Fruit fly (Drosophila melanogaster) whole organism, embryonic: ENCODE results near the gene wg.

Experiments
- CG12155 ChIP-seq: fragments of 200-800 bp; sonication (Bioruptor generic); optimal IDR thresholded peaks from 3 replicates; lab custom pipeline; 2016; ENCODE audit warnings: missing biosample characterization, missing genetic modification characterization
- CG12391 ChIP-seq: fragments of 200-800 bp; sonication (Bioruptor generic); optimal IDR thresholded peaks from 3 replicates; lab custom pipeline; 2018; ENCODE audit warnings: missing biosample characterization, mild to moderate bottlenecking, missing genetic modification characterization, moderate library complexity
- CG12942 ChIP-seq: fragments of 200-800 bp; sonication (Bioruptor generic); optimal IDR thresholded peaks from 3 replicates; lab custom pipeline; 2016; ENCODE audit warnings: missing biosample characterization, missing genetic modification characterization
- CG15696 ChIP-seq: fragments of 200-800 bp; sonication (Bioruptor generic); optimal IDR thresholded peaks from 2 replicates; lab custom pipeline; 2019; ENCODE audit warnings: missing biosample characterization, mild to moderate bottlenecking, missing genetic modification characterization, moderate library complexity
- CG1603 ChIP-seq: fragments of 200-800 bp; sonication (Bioruptor generic); optimal IDR thresholded peaks from 2 replicates; lab custom pipeline; 2019; ENCODE audit warnings: missing biosample characterization, mild to moderate bottlenecking, missing genetic modification characterization, moderate library complexity
- CG18262 ChIP-seq: fragments of 200-800 bp; optimal IDR thresholded peaks from 3 replicates; lab custom pipeline; 2019; ENCODE audit warnings: missing biosample characterization, mild to moderate bottlenecking, missing genetic modification characterization, moderate library complexity
- CG2712 ChIP-seq: fragments of 200-800 bp; optimal IDR thresholded peaks from 3 replicates; lab custom pipeline; 2019; ENCODE audit warnings: missing biosample characterization, mild to moderate bottlenecking, missing genetic modification characterization, moderate library complexity
- CG2889 ChIP-seq: fragments of 200-800 bp; sonication (Bioruptor generic); IDR thresholded peaks from 3 replicates; pipeline ENCODE4 v1.3.6; 2022; ENCODE audit warnings: missing biosample characterization, missing genetic modification characterization
- CG30431 ChIP-seq: fragments of 200-800 bp; sonication (Bioruptor generic); optimal IDR thresholded peaks from 2 replicates; lab custom pipeline; 2017; ENCODE audit warnings: missing biosample characterization, missing genetic modification characterization
- CG34422 ChIP-seq: fragments of 200-800 bp; sonication (Bioruptor generic); IDR thresholded peaks from 3 replicates; pipeline ENCODE4 v1.3.6; 2022; ENCODE audit warnings: missing biosample characterization, missing genetic modification characterization
- CG5953 ChIP-seq: fragments of 200-800 bp; sonication (Bioruptor generic); IDR thresholded peaks from 2 replicates; pipeline ENCODE4 v1.3.6; 2022; ENCODE audit warnings: missing biosample characterization, missing genetic modification characterization
- CG9727 ChIP-seq: fragments of 200-800 bp; sonication (Bioruptor generic); optimal IDR thresholded peaks from 3 replicates; lab custom pipeline; 2017; ENCODE audit warnings: missing biosample characterization, mild to moderate bottlenecking, missing genetic modification characterization
- Dad ChIP-seq: fragments of 200-800 bp; sonication (Bioruptor generic); optimal IDR thresholded peaks from 3 replicates; lab custom pipeline; 2016; ENCODE audit warnings: missing biosample characterization, missing genetic modification characterization
- H2.0 ChIP-seq: fragments of 200-800 bp; sonication (Bioruptor generic); IDR thresholded peaks from 2 replicates; pipeline ENCODE4 v1.3.6; 2022; ENCODE audit warnings: missing biosample characterization, missing genetic modification characterization
- Hr78 ChIP-seq, 2 experiments: fragments of 200-800 bp in 1 of 2; fragments of >200 bp in 1 of 2; sonication (Bioruptor generic) in 1 of 2; optimal IDR thresholded peaks; 2 replicates each; lab custom pipeline; 2017 to 2019; ENCODE audit warnings: missing biosample characterization in 2 of 2, missing genetic modification characterization in 2 of 2, mild to moderate bottlenecking in 1 of 2, moderate library complexity in 1 of 2
- Jarid2 ChIP-seq: fragments of 200-800 bp; sonication (Bioruptor generic); optimal IDR thresholded peaks from 3 replicates; lab custom pipeline; 2017; ENCODE audit warnings: mild to moderate bottlenecking, missing biosample characterization, missing genetic modification reagents, missing genetic modification characterization
- Meics ChIP-seq: fragments of 200-800 bp; sonication (Bioruptor generic); optimal IDR thresholded peaks from 2 replicates; lab custom pipeline; 2017; ENCODE audit warnings: missing biosample characterization, mild to moderate bottlenecking, missing genetic modification characterization
- NC2α ChIP-seq: fragments of 200-800 bp; sonication (Bioruptor generic); optimal IDR thresholded peaks from 2 replicates; lab custom pipeline; 2016; ENCODE audit warnings: missing biosample characterization, missing genetic modification characterization
- Neu2 ChIP-seq: fragments of 200-800 bp; sonication (Bioruptor generic); optimal IDR thresholded peaks from 3 replicates; lab custom pipeline; 2016; ENCODE audit warnings: missing biosample characterization, missing genetic modification characterization, borderline replicate concordance
- Nf-YB ChIP-seq: fragments of 200-800 bp; sonication (Bioruptor generic); optimal IDR thresholded peaks from 3 replicates; lab custom pipeline; 2019; ENCODE audit warnings: missing biosample characterization, mild to moderate bottlenecking, missing genetic modification characterization, moderate library complexity
- Nf-YC ChIP-seq: fragments of 200-800 bp; optimal IDR thresholded peaks from 3 replicates; lab custom pipeline; 2019; ENCODE audit warnings: missing biosample characterization, mild to moderate bottlenecking, missing genetic modification characterization, moderate library complexity
- Oli ChIP-seq: fragments of 200-800 bp; sonication (Bioruptor generic); optimal IDR thresholded peaks from 2 replicates; lab custom pipeline; 2018; ENCODE audit warnings: missing biosample characterization, mild to moderate bottlenecking, missing genetic modification characterization, moderate library complexity
- Sox102F ChIP-seq: fragments of 200-800 bp; sonication (Bioruptor generic); optimal IDR thresholded peaks from 2 replicates; lab custom pipeline; 2018; ENCODE audit warnings: missing biosample characterization, mild to moderate bottlenecking, missing genetic modification characterization, moderate library complexity
- Spps ChIP-seq: fragments of 200-800 bp; sonication (Bioruptor generic); optimal IDR thresholded peaks from 2 replicates; lab custom pipeline; 2018; ENCODE audit warnings: missing biosample characterization, mild to moderate bottlenecking, missing genetic modification characterization
- Xrp1 ChIP-seq: fragments of 200-800 bp; sonication (Bioruptor generic); IDR thresholded peaks from 2 replicates; pipeline ENCODE4 v1.3.6; 2022; ENCODE audit warnings: missing biosample characterization, missing genetic modification characterization
- crol ChIP-seq: fragments of 200-800 bp; sonication (Bioruptor generic); IDR thresholded peaks from 2 replicates; pipeline ENCODE4 v1.3.6; 2022; ENCODE audit warnings: missing biosample characterization, missing genetic modification characterization
- gem ChIP-seq: fragments of 200-800 bp; sonication (Bioruptor generic); optimal IDR thresholded peaks from 2 replicates; lab custom pipeline; 2019; ENCODE audit warnings: missing biosample characterization, mild to moderate bottlenecking, missing genetic modification characterization, moderate library complexity
- gfzf ChIP-seq: fragments of 200-800 bp; sonication (Bioruptor generic); optimal IDR thresholded peaks from 2 replicates; lab custom pipeline; 2016; ENCODE audit warnings: missing biosample characterization, mild to moderate bottlenecking, missing genetic modification characterization, moderate library complexity
- grn ChIP-seq: fragments of 200-800 bp; sonication (Bioruptor generic); optimal IDR thresholded peaks from 3 replicates; lab custom pipeline; 2017; ENCODE audit warnings: missing biosample characterization, missing genetic modification characterization
- hbn ChIP-seq: fragments of 200-800 bp; sonication (Bioruptor generic); IDR thresholded peaks from 2 replicates; pipeline ENCODE4 v1.3.6; 2022; ENCODE audit warnings: missing biosample characterization, missing genetic modification characterization; ENCODE audit not compliant: partially characterized antibody
- nmo ChIP-seq: fragments of 200-800 bp; sonication (Bioruptor generic); optimal IDR thresholded peaks from 2 replicates; lab custom pipeline; 2018; ENCODE audit warnings: missing biosample characterization, mild to moderate bottlenecking, missing genetic modification characterization, moderate library complexity
- oc ChIP-seq: fragments of 200-800 bp; sonication (Bioruptor generic); optimal IDR thresholded peaks from 2 replicates; lab custom pipeline; 2018; ENCODE audit warnings: missing biosample characterization, mild to moderate bottlenecking, missing genetic modification characterization, moderate library complexity
- pho ChIP-seq: fragments of 200-800 bp; sonication (Bioruptor generic); optimal IDR thresholded peaks from 2 replicates; lab custom pipeline; 2016; ENCODE audit warnings: missing biosample characterization, missing genetic modification characterization
- prd ChIP-seq, 3 experiments: fragments of >200 bp in 2 of 3; fragments of 200-800 bp in 1 of 3; sonication (Bioruptor generic) in 1 of 3; optimal IDR thresholded peaks in 2 of 3; IDR thresholded peaks in 1 of 3; 2 replicates in 2 of 3; 3 replicates in 1 of 3; pipeline versions ENCODE4 v1.3.6 to Lab custom; 2017 to 2022; ENCODE audit warnings: missing biosample characterization in 1 of 3, missing genetic modification characterization in 1 of 3
- schlank ChIP-seq: fragments of 200-800 bp; sonication (Bioruptor generic); optimal IDR thresholded peaks from 2 replicates; lab custom pipeline; 2018; ENCODE audit warnings: missing biosample characterization, mild to moderate bottlenecking, missing genetic modification characterization
- sna ChIP-seq: fragments of 200-800 bp; sonication (Bioruptor generic); IDR thresholded peaks from 2 replicates; pipeline ENCODE4 v1.3.6; 2022; ENCODE audit warnings: missing biosample characterization, missing genetic modification characterization; ENCODE audit not compliant: partially characterized antibody
- trh ChIP-seq: fragments of 200-800 bp; sonication (Bioruptor generic); optimal IDR thresholded peaks from 2 replicates; lab custom pipeline; 2016; ENCODE audit warnings: missing biosample characterization, missing genetic modification characterization
- zf30C ChIP-seq: fragments of 200-800 bp; sonication (Bioruptor generic); optimal IDR thresholded peaks from 3 replicates; lab custom pipeline; 2018; ENCODE audit warnings: missing biosample characterization, mild to moderate bottlenecking, missing genetic modification characterization
- zfh1 ChIP-seq: fragments of 200-800 bp; sonication (Bioruptor generic); IDR thresholded peaks from 3 replicates; pipeline ENCODE4 v1.3.6; 2022; ENCODE audit warnings: missing biosample characterization, missing genetic modification characterization

The wg gene

DNA sequence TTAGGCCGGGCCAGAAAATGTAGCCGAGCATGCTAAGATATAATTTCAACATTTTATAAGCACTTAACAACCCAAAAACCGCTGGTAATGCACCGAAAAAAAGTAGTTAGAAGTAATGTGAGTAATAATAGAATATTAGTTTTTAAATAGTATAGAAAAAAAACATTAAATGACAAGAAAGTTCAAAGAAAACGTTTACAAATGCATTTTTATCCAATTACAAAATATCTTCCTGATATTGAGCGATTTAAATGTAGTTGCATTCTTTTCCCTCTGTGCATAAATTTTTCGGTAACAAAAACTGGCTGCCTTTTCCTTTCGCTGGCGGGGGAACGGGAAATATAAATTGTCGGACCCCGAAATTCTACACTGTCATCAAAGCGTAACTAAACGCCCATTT is 4.2 kb upstream of the wg start (continued):
- no peak for TF ChIP-seq Jarid2 (GFP tag; lab: Kevin White, UChicago)
- TF ChIP-seq schlank (tag; lab: Kevin White, UChicago) = no peak
- TF ChIP-seq CG15696 (tag; lab: Kevin White, UChicago) = peak; percentile 49
- TF ChIP-seq Xrp1 (GFP tag; lab: Robert Waterston, UW) = peak; percentile 53; the same call in 1 of the 2 replicates
- peak; percentile 42 for TF ChIP-seq zf30C
- peak; percentile 14 for TF ChIP-seq nmo
- TF ChIP-seq Sox102F = peak; percentile 4
- no peak for TF ChIP-seq Hr78 (GFP tag; optimal IDR thresholded peaks at IDR 0.05; lab: Kevin White, UChicago)
- TF ChIP-seq Spps = peak; percentile 4
- TF ChIP-seq hbn (GFP tag; lab: Robert Waterston, UW) = no peak
- TF ChIP-seq crol (GFP tag; lab: Robert Waterston, UW) = 0 out of 2 replicates have a peak, but pooled peaks have one; percentile 1
- TF ChIP-seq CG5953 (GFP tag; lab: Robert Waterston, UW) = no peak
- TF ChIP-seq zfh1 (GFP tag; lab: Robert Waterston, UW) = peak; percentile 26; the same call in 1 of the 3 replicates
- no peak for TF ChIP-seq sna (GFP tag; lab: Robert Waterston, UW)
- peak; percentile 57 for TF ChIP-seq CG2712 (tag; lab: Kevin White, UChicago)
- peak; percentile 36 for TF ChIP-seq CG12391
- TF ChIP-seq CG12155 (GFP tag; lab: Kevin White, UChicago) = no peak
- TF ChIP-seq grn (GFP tag; lab: Kevin White, UChicago) = no peak
- no peak for TF ChIP-seq prd (optimal IDR thresholded peaks at IDR 0.05; lab: Kevin White, UChicago)
- peak; percentile 42; the same call in 1 of the 3 replicates for TF ChIP-seq prd (GFP tag; IDR thresholded peaks at IDR 0.05; lab: Robert Waterston, UW)
- TF ChIP-seq CG9727 (GFP tag; lab: Kevin White, UChicago) = peak; percentile 51

DNA sequence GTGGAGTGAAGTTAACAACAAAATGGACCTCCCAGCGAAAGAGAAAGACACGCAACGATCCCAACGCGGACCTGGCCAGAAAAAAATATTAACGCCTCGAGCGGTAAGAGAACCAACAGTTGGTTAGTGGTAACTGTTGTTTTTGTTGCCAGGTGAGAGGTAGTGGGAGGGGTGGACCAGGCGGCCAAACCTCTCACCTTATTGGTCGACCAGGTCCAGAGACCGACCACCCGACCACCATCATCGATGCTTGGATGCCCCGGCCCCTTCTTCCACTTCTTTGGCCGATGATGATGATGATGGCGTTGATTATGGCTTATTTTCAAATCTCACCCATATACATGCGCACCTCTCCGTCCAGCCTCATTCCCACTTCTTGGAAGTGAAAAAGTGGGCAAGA is 3.7 kb upstream of the wg start:
- TF ChIP-seq trh (no peak), H2.0 (GFP tag; lab: Robert Waterston, UW) (no peak), CG18262 (tag; lab: Kevin White, UChicago) (no peak), CG34422 (GFP tag; lab: Robert Waterston, UW) (no peak), NC2α (GFP tag; lab: Kevin White, UChicago) (no peak), gfzf (GFP tag; lab: Kevin White, UChicago) (no peak), Oli (no peak), Nf-YB (GFP tag; lab: Kevin White, UChicago) (peak; percentile 85), Neu2 (peak; percentile 59), schlank (tag; lab: Kevin White, UChicago) (no peak), CG12942 (GFP tag; lab: Kevin White, UChicago) (no peak), Spps (no peak), gem (tag; lab: Kevin White, UChicago) (no peak), CG30431 (GFP tag; lab: Kevin White, UChicago) (no peak), Nf-YC (tag; lab: Kevin White, UChicago) (peak; percentile 69), Meics (GFP tag; lab: Kevin White, UChicago) (no peak), oc (no peak), Dad (no peak), CG1603 (tag; lab: Kevin White, UChicago) (no peak), pho (GFP tag; lab: Kevin White, UChicago) (no peak), CG2889 (GFP tag; lab: Robert Waterston, UW) (no peak)
